Worm (Caenorhabditis elegans) whole organism, L3 larva: ENCODE results near the gene C26E6.12.
"Not testable (repeated sequence)": the region's sequence is repeated elsewhere in the genome, so short reads cannot be mapped to it uniquely, and the experiment has no call there.

Experiments
- R02D3.7 ChIP-seq: fragments of 150-350 bp; optimal IDR thresholded peaks from 2 replicates; lab custom pipeline; 2014; ENCODE audit warnings: missing biosample characterization, missing genetic modification characterization
- ZK546.5 ChIP-seq: sonication (generic microtip); optimal IDR thresholded peaks from 2 replicates; lab custom pipeline; 2017; ENCODE audit warnings: missing biosample characterization, missing genetic modification characterization
- aly-2 ChIP-seq: fragments of 150-350 bp; optimal IDR thresholded peaks from 2 replicates; lab custom pipeline; 2014; ENCODE audit warnings: missing biosample characterization, missing genetic modification characterization
- ama-1 ChIP-seq: fragments of 150-350 bp; optimal IDR thresholded peaks from 2 replicates; lab custom pipeline; 2018
- ceh-16 ChIP-seq: sonication (generic microtip); optimal IDR thresholded peaks from 2 replicates; lab custom pipeline; 2017; ENCODE audit warnings: missing biosample characterization, missing genetic modification characterization
- ceh-82 ChIP-seq: fragments of 150-350 bp; optimal IDR thresholded peaks from 2 replicates; lab custom pipeline; 2014; ENCODE audit warnings: missing biosample characterization, missing genetic modification characterization
- ceh-9 ChIP-seq: sonication (generic microtip); optimal IDR thresholded peaks from 2 replicates; lab custom pipeline; 2018; ENCODE audit warnings: missing biosample characterization, missing genetic modification characterization
- daf-12 ChIP-seq: fragments of 150-350 bp; optimal IDR thresholded peaks from 2 replicates; lab custom pipeline; 2014; ENCODE audit warnings: missing biosample characterization, missing genetic modification reagents, missing genetic modification characterization
- egl-27 ChIP-seq: sonication (generic microtip); optimal IDR thresholded peaks from 4 replicates; lab custom pipeline; 2017; ENCODE audit warnings: missing biosample characterization, missing genetic modification reagents, missing genetic modification characterization
- elt-1 ChIP-seq: fragments of 150-350 bp; optimal IDR thresholded peaks from 2 replicates; lab custom pipeline; 2014; ENCODE audit warnings: missing biosample characterization, missing genetic modification characterization
- elt-2 ChIP-seq: sonication (generic microtip); optimal IDR thresholded peaks from 2 replicates; lab custom pipeline; 2016; ENCODE audit warnings: missing genetic modification reagents, mild to moderate bottlenecking, missing genetic modification characterization, missing compliant biosample characterization
- eor-1 ChIP-seq, 2 experiments: fragments of 150-350 bp; optimal IDR thresholded peaks; 2 replicates each; lab custom pipeline; 2014 to 2018; ENCODE audit warnings: missing biosample characterization in 2 of 2, missing genetic modification characterization in 2 of 2
- fkh-10 ChIP-seq: sonication (generic microtip); optimal IDR thresholded peaks from 2 replicates; lab custom pipeline; 2017; ENCODE audit warnings: missing biosample characterization, missing genetic modification reagents, missing genetic modification characterization
- fkh-2 ChIP-seq: fragments of 150-350 bp; optimal IDR thresholded peaks from 2 replicates; lab custom pipeline; 2014; ENCODE audit warnings: missing biosample characterization, missing genetic modification reagents, missing genetic modification characterization
- fos-1 ChIP-seq: fragments of 150-350 bp; optimal IDR thresholded peaks from 2 replicates; lab custom pipeline; 2014; ENCODE audit warnings: missing biosample characterization, missing genetic modification characterization
- hmg-11 ChIP-seq: sonication (generic microtip); optimal IDR thresholded peaks from 2 replicates; lab custom pipeline; 2016; ENCODE audit warnings: missing genetic modification characterization, missing compliant biosample characterization
- lin-15B ChIP-seq: fragments of 150-350 bp; optimal IDR thresholded peaks from 2 replicates; lab custom pipeline; 2014; ENCODE audit warnings: missing biosample characterization, missing genetic modification characterization
- lsy-12 ChIP-seq: sonication (generic microtip); optimal IDR thresholded peaks from 2 replicates; lab custom pipeline; 2016; ENCODE audit warnings: mild to moderate bottlenecking, missing genetic modification characterization, missing compliant biosample characterization
- nfya-1 ChIP-seq: sonication (generic microtip); optimal IDR thresholded peaks from 2 replicates; lab custom pipeline; 2017; ENCODE audit warnings: missing genetic modification characterization, mild to moderate bottlenecking, missing compliant biosample characterization, antibody characterized with exemption, moderate library complexity; ENCODE audit not compliant: insufficient read depth
- nhr-11 ChIP-seq: fragments of 150-350 bp; optimal IDR thresholded peaks from 2 replicates; lab custom pipeline; 2014; ENCODE audit warnings: missing biosample characterization, missing genetic modification characterization
- nhr-12 ChIP-seq: fragments of 150-350 bp; optimal IDR thresholded peaks from 2 replicates; lab custom pipeline; 2014; ENCODE audit warnings: missing biosample characterization, missing genetic modification characterization
- nhr-23 ChIP-seq: fragments of 150-350 bp; optimal IDR thresholded peaks from 2 replicates; lab custom pipeline; 2014; ENCODE audit warnings: missing biosample characterization, missing genetic modification reagents, missing genetic modification characterization
- nhr-237 ChIP-seq: fragments of 150-350 bp; optimal IDR thresholded peaks from 2 replicates; lab custom pipeline; 2014; ENCODE audit warnings: missing biosample characterization, missing genetic modification characterization
- nhr-25 ChIP-seq: sonication (generic microtip); optimal IDR thresholded peaks from 2 replicates; lab custom pipeline; 2017; ENCODE audit warnings: missing biosample characterization, missing genetic modification characterization
- nhr-28 ChIP-seq: fragments of 150-350 bp; optimal IDR thresholded peaks from 2 replicates; lab custom pipeline; 2014; ENCODE audit warnings: missing biosample characterization, missing genetic modification characterization
- nhr-43 ChIP-seq: sonication (generic microtip); optimal IDR thresholded peaks from 2 replicates; lab custom pipeline; 2016; ENCODE audit warnings: mild to moderate bottlenecking, missing genetic modification characterization, missing compliant biosample characterization; ENCODE audit not compliant: poor library complexity, severe bottlenecking
- nhr-67 ChIP-seq: fragments of 150-350 bp; optimal IDR thresholded peaks from 2 replicates; lab custom pipeline; 2014; ENCODE audit warnings: missing biosample characterization, missing genetic modification characterization
- nhr-76 ChIP-seq: fragments of 150-350 bp; sonication (generic microtip); optimal IDR thresholded peaks from 5 replicates; lab custom pipeline; 2014; ENCODE audit warnings: missing biosample characterization, missing genetic modification characterization
- nhr-77 ChIP-seq: fragments of 150-350 bp; optimal IDR thresholded peaks from 2 replicates; lab custom pipeline; 2014; ENCODE audit warnings: missing biosample characterization, missing genetic modification characterization
- pha-4 ChIP-seq: fragments of 150-350 bp; optimal IDR thresholded peaks from 2 replicates; lab custom pipeline; 2014; ENCODE audit warnings: missing biosample characterization, missing genetic modification reagents, missing genetic modification characterization
- pqm-1 ChIP-seq: fragments of 150-350 bp; optimal IDR thresholded peaks from 2 replicates; lab custom pipeline; 2017; ENCODE audit warnings: missing biosample characterization, missing genetic modification characterization, inconsistent platforms
- sea-2 ChIP-seq: fragments of 150-350 bp; sonication (generic microtip); optimal IDR thresholded peaks from 4 replicates; lab custom pipeline; 2014; ENCODE audit warnings: missing biosample characterization, missing genetic modification reagents, missing genetic modification characterization
- skn-1 ChIP-seq: fragments of 150-350 bp; optimal IDR thresholded peaks from 2 replicates; lab custom pipeline; 2014; ENCODE audit warnings: missing biosample characterization, missing genetic modification characterization
- snpc-4 ChIP-seq: fragments of 150-350 bp; optimal IDR thresholded peaks from 2 replicates; lab custom pipeline; 2014; ENCODE audit warnings: missing biosample characterization, missing genetic modification characterization
- unc-39 ChIP-seq: sonication (generic microtip); optimal IDR thresholded peaks from 4 replicates; lab custom pipeline; 2017; ENCODE audit warnings: missing biosample characterization, missing genetic modification characterization
- unc-62 ChIP-seq: fragments of 150-350 bp; sonication (generic microtip); optimal IDR thresholded peaks from 4 replicates; lab custom pipeline; 2014; ENCODE audit warnings: missing biosample characterization, missing genetic modification reagents, missing genetic modification characterization
- zag-1 ChIP-seq: fragments of 150-350 bp; optimal IDR thresholded peaks from 2 replicates; lab custom pipeline; 2014; ENCODE audit warnings: missing biosample characterization, missing genetic modification characterization
- ztf-11 ChIP-seq: fragments of 150-350 bp; optimal IDR thresholded peaks from 2 replicates; lab custom pipeline; 2014; ENCODE audit warnings: missing biosample characterization, missing genetic modification characterization
- ztf-4 ChIP-seq: fragments of 150-350 bp; optimal IDR thresholded peaks from 2 replicates; lab custom pipeline; 2014; ENCODE audit warnings: missing biosample characterization, missing genetic modification characterization

The C26E6.12 gene

ce11 chrIII:4932203-4932699 is at the start of gene C26E6.12, which contains the start of gene eri-9:
C26E6.12 (minus strand) TSS chrIII:4932253.
eri-9 (plus strand) TSS chrIII:4932450.
- TF ChIP-seq snpc-4 (tag; lab: Kevin White, UChicago) (no peak), pha-4 (tag; lab: Kevin White, UChicago) (no peak), R02D3.7 (no peak), zag-1 (tag; lab: Kevin White, UChicago) (no peak), egl-27 (tag; lab: Kevin White, UChicago) (no peak), sea-2 (no peak), nhr-12 (tag; lab: Kevin White, UChicago) (no peak), ceh-16 (no peak), eor-1 (tag; optimal IDR thresholded peaks at IDR 0.05; lab: Kevin White, UChicago) (no peak), skn-1 (tag; lab: Kevin White, UChicago) (no peak), ztf-4 (tag; lab: Kevin White, UChicago) (no peak), nhr-67 (tag; lab: Kevin White, UChicago) (no peak)

ce11 chrIII:4980367-4980766 is 48.3 kb upstream of the C26E6.12 start, which contains the start of gene C27F2.6:
C27F2.6 (minus strand) TSS chrIII:4980467.
- TF ChIP-seq pqm-1, nhr-28, fos-1 (tag; lab: Kevin White, UChicago): not testable (repeated sequence)

- TF ChIP-seq nfya-1 (tag; lab: Kevin White, UChicago) (peak; percentile 12), unc-62 (GFP tag; lab: Kevin White, UChicago) (no peak), hmg-11 (tag; lab: Kevin White, UChicago) (no peak), pqm-1 (tag; lab: Kevin White, UChicago) (no peak)
Observed at ce11 chrIII:4968146-4968545, 36.1 kb upstream of the C26E6.12 start.

ce11 chrIII:4967236-4967635 is 35.2 kb upstream of the C26E6.12 start:
- TF ChIP-seq nhr-237 (tag; lab: Kevin White, UChicago) = no peak
- no peak for TF ChIP-seq nhr-77 (tag; lab: Kevin White, UChicago)
- TF ChIP-seq fkh-10 (GFP tag; lab: Kevin White, UChicago) = peak; percentile 94
- no peak for TF ChIP-seq egl-27 (tag; lab: Kevin White, UChicago)
- no peak for TF ChIP-seq ZK546.5 (tag; lab: Kevin White, UChicago)
- TF ChIP-seq ceh-16 = no peak
- no peak for TF ChIP-seq ama-1
- TF ChIP-seq ceh-9 (tag; lab: Kevin White, UChicago) = no peak

ce11 chrIII:4965271-4965670 is 33.2 kb upstream of the C26E6.12 start, which contains the start of gene nca-2:
nca-2 (plus strand) TSS chrIII:4965571.
- TF ChIP-seq eor-1 (tag; optimal IDR thresholded peaks at IDR 0.05; lab: Kevin White, UChicago) (no peak), ceh-9 (tag; lab: Kevin White, UChicago) (no peak), nhr-23 (no peak), elt-2 (tag; lab: Kevin White, UChicago) (no peak), egl-27 (tag; lab: Kevin White, UChicago) (no peak), nhr-12 (tag; lab: Kevin White, UChicago) (no peak), hmg-11 (tag; lab: Kevin White, UChicago) (no peak), nhr-67 (tag; lab: Kevin White, UChicago) (no peak), ama-1 (no peak), fos-1 (tag; lab: Kevin White, UChicago) (no peak), aly-2 (tag; lab: Kevin White, UChicago) (no peak), pqm-1 (tag; lab: Kevin White, UChicago) (no peak), zag-1 (tag; lab: Kevin White, UChicago) (no peak), unc-39 (tag; lab: Kevin White, UChicago) (no peak), nhr-25 (no peak), daf-12 (tag; lab: Kevin White, UChicago) (no peak), unc-62 (GFP tag; lab: Kevin White, UChicago) (no peak), fkh-10 (GFP tag; lab: Kevin White, UChicago) (no peak)

- TF ChIP-seq lsy-12 (tag; lab: Kevin White, UChicago) (peak; percentile 72), fos-1 (tag; lab: Kevin White, UChicago) (no peak), nhr-77 (tag; lab: Kevin White, UChicago) (peak; percentile 50), pha-4 (tag; lab: Kevin White, UChicago) (peak; percentile 92), ama-1 (peak; percentile 43), nhr-25 (peak; percentile 79), ztf-11 (tag; lab: Kevin White, UChicago) (no peak), unc-62 (GFP tag; lab: Kevin White, UChicago) (no peak), nhr-43 (peak; percentile 83), nhr-23 (peak; percentile 91), fkh-2 (tag; lab: Kevin White, UChicago) (peak; percentile 22), unc-39 (tag; lab: Kevin White, UChicago) (no peak), nhr-11 (peak; percentile 51), nhr-12 (tag; lab: Kevin White, UChicago) (no peak), elt-2 (tag; lab: Kevin White, UChicago) (peak; percentile 55), ZK546.5 (tag; lab: Kevin White, UChicago) (no peak), fkh-10 (GFP tag; lab: Kevin White, UChicago) (peak; percentile 3), elt-1 (no peak), ceh-82 (tag; lab: Kevin White, UChicago) (peak; percentile 27), skn-1 (tag; lab: Kevin White, UChicago) (peak; percentile 64), pqm-1 (tag; lab: Kevin White, UChicago) (peak; percentile 34), lin-15B (tag; lab: Kevin White, UChicago) (peak; percentile 84), nhr-76 (tag; lab: Kevin White, UChicago) (no peak), eor-1 (tag; optimal IDR thresholded peaks at IDR 0.05; lab: Kevin White, UChicago) (no peak)
Observed at ce11 chrIII:4962886-4963285, 30.8 kb upstream of the C26E6.12 start, which contains the start of gene C27F2.9. C27F2.9 (minus strand) TSS chrIII:4963044.
